Fruit fly (Drosophila melanogaster) whole organism, larva: ENCODE data around the gene CG10874.

Source experiments
- noc ChIP-seq: fragments of 200-800 bp; sonication (Bioruptor generic); optimal IDR thresholded peaks from 3 replicates; lab custom pipeline; 2019; ENCODE audit warnings: missing biosample characterization, mild to moderate bottlenecking, missing genetic modification characterization, moderate library complexity

CG10874 gene

DNA sequence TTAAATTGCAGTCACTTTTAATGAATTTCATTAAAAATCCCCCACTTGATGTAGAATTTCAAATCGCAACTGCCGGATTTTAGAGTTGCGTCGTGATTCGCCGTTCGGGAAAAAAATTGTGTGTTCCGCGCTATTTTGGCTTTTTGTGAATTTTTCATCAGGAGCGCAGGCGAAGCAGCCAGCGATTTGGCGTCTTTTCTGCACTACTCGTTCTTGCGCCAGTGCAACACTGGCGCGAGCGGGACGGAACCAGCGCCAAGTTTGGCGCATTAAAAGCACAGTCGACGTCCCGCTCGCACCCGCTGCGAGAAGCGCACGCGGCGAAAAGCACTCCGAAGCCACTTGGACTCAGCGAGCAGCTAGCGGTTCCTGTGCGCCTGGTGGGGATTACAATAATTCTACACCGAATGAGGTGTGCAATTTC lies 1.2 kb upstream of the CG10874 start:
- TF ChIP-seq noc (tag; lab: Kevin White, UChicago) = peak; percentile 47

dm6 chr2L:2191404-2191803 lies 782 bp downstream of the CG10874 start:
- TF ChIP-seq noc (tag; lab: Kevin White, UChicago) = no peak

dm6 chr2L:2190684-2191083 lies 1.5 kb downstream of the CG10874 start:
- no peak for TF ChIP-seq noc (tag; lab: Kevin White, UChicago)

DNA sequence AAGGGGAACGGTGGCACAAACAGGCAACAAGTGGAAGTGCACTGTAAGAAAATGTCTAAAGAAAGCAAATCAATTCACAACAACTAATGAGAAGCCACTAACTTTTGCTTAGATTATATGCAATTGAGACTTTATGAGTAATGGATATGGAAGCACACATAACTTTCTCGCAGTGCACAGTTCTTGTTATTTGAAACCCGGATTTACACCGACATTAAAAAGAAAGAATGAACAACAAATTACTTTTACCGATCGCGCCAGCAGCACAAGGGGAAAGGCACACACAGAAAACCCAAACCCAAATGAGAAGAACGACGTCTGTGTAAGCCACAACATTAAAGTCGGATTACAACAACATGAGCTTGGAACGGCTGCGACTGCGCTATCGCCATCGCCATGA lies 3.1 kb downstream of the CG10874 start:
- TF ChIP-seq noc (tag; lab: Kevin White, UChicago) = no peak

DNA sequence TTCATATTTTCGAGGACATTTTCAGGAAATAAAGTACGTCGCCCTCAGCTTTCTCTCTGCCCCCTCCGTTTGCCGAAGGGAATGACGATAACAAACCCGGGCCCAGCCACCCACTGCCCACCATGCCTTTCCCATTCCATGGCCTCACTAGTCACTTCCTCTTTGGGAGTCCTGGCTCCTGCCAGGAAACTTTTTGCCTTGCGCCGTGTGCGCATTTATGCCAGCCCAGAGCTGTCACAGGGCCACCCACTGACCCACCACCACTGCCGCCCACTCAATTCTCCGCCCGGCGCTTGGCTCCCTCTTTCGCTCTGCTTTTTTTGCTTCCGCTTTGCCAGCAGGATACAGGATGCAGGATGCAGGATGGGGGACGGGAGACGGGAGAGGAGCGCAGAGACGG lies 4.8 kb downstream of the CG10874 start:
- no peak for TF ChIP-seq noc (tag; lab: Kevin White, UChicago)

- TF ChIP-seq noc (tag; lab: Kevin White, UChicago) = no peak
Measured at dm6 chr2L:2185373-2185772, 6.8 kb downstream of the CG10874 start.

dm6 chr2L:2184659-2185058 lies 7.5 kb downstream of the CG10874 start:
- no peak for TF ChIP-seq noc (tag; lab: Kevin White, UChicago)

- TF ChIP-seq noc (tag; lab: Kevin White, UChicago) = no peak
Measured at dm6 chr2L:2184129-2184528, 8.1 kb downstream of the CG10874 start.

DNA sequence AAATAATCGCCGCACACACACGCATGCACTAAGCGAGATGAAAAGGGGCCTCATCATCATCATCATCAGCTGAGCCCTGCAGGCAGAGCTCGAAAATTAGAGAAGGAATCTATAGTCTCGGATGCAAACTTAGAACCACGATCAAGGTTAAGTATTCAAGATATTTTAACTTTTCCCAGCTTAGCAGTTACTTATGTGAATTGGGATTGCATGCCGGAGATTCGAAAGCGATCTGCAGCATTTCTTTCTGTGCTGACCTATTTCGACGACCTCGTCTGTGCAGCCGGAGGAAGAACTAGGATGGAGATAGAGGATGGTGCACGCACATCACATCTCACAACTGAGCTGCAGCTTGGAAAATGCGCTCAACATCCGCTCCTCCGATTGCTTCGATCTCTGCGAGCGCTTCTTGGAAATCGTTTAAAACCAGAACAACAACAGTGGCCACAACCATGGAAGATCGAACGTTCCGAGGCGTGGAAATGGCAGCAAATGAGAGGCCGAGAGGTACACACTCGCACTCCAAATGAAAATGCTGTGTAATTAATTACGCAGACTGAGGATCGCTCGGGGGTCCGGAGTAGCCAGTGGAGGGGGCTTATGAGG lies 9.3 kb downstream of the CG10874 start:
- TF ChIP-seq noc (tag; lab: Kevin White, UChicago) = no peak

dm6 chr2L:2181971-2182643 lies 10.1 kb downstream of the CG10874 start:
- TF ChIP-seq noc (tag; lab: Kevin White, UChicago) = no peak

DNA sequence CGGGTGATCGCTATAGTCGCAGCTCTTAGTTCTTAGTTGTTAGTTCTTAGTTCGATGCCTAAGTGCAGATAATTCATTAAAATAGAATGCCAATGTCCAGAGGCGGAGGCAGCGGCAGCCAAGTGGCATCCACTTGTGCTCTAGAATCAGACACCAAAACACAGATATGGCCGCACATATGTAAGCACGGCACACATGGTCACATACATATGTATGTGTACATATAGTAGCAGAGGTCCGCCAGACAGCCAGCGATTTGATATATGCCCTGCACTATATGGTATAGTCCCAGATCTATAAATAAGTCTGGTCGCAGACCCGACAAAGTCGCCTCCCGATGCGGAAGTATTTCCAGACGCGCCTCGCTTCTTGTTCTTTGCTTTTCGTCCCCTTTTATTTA lies 11.5 kb downstream of the CG10874 start:
- no peak for TF ChIP-seq noc (tag; lab: Kevin White, UChicago)

- peak; percentile 37 for TF ChIP-seq noc (tag; lab: Kevin White, UChicago)
Measured at dm6 chr2L:2180120-2180539, 12.1 kb downstream of the CG10874 start.

dm6 chr2L:2179366-2179765 lies 12.8 kb downstream of the CG10874 start:
- TF ChIP-seq noc (tag; lab: Kevin White, UChicago) = peak; percentile 64

dm6 chr2L:2178810-2179143 lies 13.4 kb downstream of the CG10874 start:
- TF ChIP-seq noc (tag; lab: Kevin White, UChicago) = no peak

DNA sequence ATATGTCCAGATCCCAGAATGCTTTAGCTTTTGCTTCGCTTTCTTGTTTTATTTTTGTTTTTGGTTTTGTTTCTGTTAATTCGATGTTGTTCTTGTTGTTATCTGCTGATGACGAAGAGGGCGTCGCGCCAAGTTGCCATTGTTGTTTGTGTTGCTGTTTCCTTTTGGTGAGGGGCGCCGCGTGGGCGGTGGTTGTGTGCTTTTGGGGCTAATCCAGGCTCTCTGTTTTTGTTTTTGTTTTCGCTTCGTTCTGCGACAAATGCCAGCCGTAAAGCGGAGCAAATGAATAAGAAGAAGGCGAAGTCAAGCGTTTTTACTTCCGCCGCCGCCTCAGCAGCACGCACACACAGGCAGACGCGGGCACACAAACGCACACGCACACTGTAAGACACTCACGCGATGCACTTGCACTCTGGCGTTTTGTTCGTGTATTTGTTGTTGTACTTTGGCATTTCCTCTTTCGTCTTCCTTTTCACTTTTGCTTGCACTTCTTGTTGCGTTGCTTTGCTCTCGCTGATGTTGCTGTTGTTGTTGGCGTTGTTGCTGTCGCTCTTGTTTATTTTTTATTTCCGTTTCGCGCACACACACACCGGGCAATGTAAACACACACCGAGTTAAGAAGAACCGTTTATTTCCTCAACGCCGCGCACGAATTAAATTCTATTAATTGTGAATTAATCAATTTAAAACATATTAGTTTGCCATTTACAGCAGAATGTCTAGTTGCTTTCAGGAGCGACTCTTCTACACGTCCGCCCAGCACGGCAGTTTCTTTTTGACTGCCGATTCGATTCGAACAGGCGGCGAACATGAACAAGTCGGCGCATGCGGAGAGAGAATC lies 14.0 kb downstream of the CG10874 start, which contains the start of gene aop:
Gene aop (minus strand): TSS at position 786 of the 841 bp plus-strand sequence.
- TF ChIP-seq noc (tag; lab: Kevin White, UChicago) = no peak

dm6 chr2L:2177312-2177968 lies 14.7 kb downstream of the CG10874 start:
- peak; percentile 38 for TF ChIP-seq noc (tag; lab: Kevin White, UChicago)
